Worm (Caenorhabditis elegans) whole organism, young adult: ENCODE results near the gene pitr-3.

Experiments
- F55B11.4 ChIP-seq: sonication (generic microtip); optimal IDR thresholded peaks from 2 replicates; lab custom pipeline; 2016; ENCODE audit warnings: missing compliant biosample characterization, missing genetic modification characterization, borderline replicate concordance; ENCODE audit not compliant: insufficient read depth
- Y53G8AR.9 ChIP-seq: fragments of 200-800 bp; sonication (Bioruptor generic); conservative IDR thresholded peaks from 2 replicates; pipeline ENCODE4 v1.3.6; 2022; ENCODE audit warnings: missing genetic modification reagents, missing genetic modification characterization, missing compliant biosample characterization
- attf-3 ChIP-seq: fragments of 200-800 bp; sonication (Bioruptor generic); conservative IDR thresholded peaks from 2 replicates; pipeline ENCODE4 v1.3.6; 2022; ENCODE audit warnings: missing genetic modification reagents, missing genetic modification characterization, missing compliant biosample characterization
- egl-18 ChIP-seq: fragments of 200-800 bp; sonication (Bioruptor generic); IDR thresholded peaks from 2 replicates; pipeline ENCODE4 v1.3.6; 2022; ENCODE audit warnings: missing genetic modification reagents, missing genetic modification characterization, missing compliant biosample characterization
- him-1 ChIP-seq: sonication (generic microtip); optimal IDR thresholded peaks from 2 replicates; lab custom pipeline; 2016; ENCODE audit warnings: missing genotype, missing genetic modification reagents, missing genetic modification characterization, missing compliant biosample characterization
- lin-26 ChIP-seq: fragments of 200-800 bp; sonication (Bioruptor generic); IDR thresholded peaks from 2 replicates; pipeline ENCODE4 v1.3.6; 2022; ENCODE audit warnings: missing genetic modification reagents, missing genetic modification characterization, missing compliant biosample characterization

- TF ChIP-seq him-1 (tag; lab: Kevin White, UChicago) (no peak), F55B11.4 (no peak), egl-18 (GFP tag; lab: Robert Waterston, UW) (no peak), Y53G8AR.9 (GFP tag; lab: Robert Waterston, UW) (no peak), lin-26 (GFP tag; lab: Robert Waterston, UW) (no peak), attf-3 (GFP tag; lab: Robert Waterston, UW) (no peak)
Observed at ce11 chrV:9127773-9128172, 13.4 kb downstream of the pitr-3 start, which contains the start of gene F21C10.3.
